Fruit fly (Drosophila melanogaster): ENCODE data around the gene CG6503.
A peak's percentile ranks its signal among the peaks of the same experiment; 100 is the strongest.

The CG6503 gene

dm6 chr3R:26461226-26461805 is 36.4 kb upstream of the CG6503 start, which contains the start of gene CG5455 (continued):
- TF ChIP-seq CG17802 (tag; optimal IDR thresholded peaks at IDR 0.05) (no peak), Nf-YA (GFP tag; IDR thresholded peaks at IDR 0.05) (peak; percentile 23; the same call in 1 of the 2 replicates), CoRest (tag; optimal IDR thresholded peaks at IDR 0.05) (no peak), Hey (tag; optimal IDR thresholded peaks at IDR 0.05) (peak; percentile 50), chinmo (GFP tag; IDR thresholded peaks at IDR 0.05; ENCODE audit: partially characterized antibody) (peak; percentile 92; the same call in 2 of the 4 replicates), CG12744 (GFP tag; optimal IDR thresholded peaks at IDR 0.05) (no peak), CG33213 (GFP tag; optimal IDR thresholded peaks at IDR 0.05) (peak; percentile 3), klu (GFP tag; IDR thresholded peaks at IDR 0.05) (no peak), ara (GFP tag; IDR thresholded peaks at IDR 0.05) (no peak), E2f2 (GFP tag; IDR thresholded peaks at IDR 0.05) (peak; percentile 94), Hr39 (optimal IDR thresholded peaks at IDR 0.05) (no peak), CG6254 (GFP tag; optimal IDR thresholded peaks at IDR 0.05) (peak; percentile 35), Bteb2 (GFP tag; optimal IDR thresholded peaks at IDR 0.05) (peak; percentile 7), bsh (GFP tag; optimal IDR thresholded peaks at IDR 0.05) (peak; percentile 16 to 65), rib (GFP tag; IDR thresholded peaks at IDR 0.05) (peak; percentile 83; the same call in 1 of the 2 replicates), so (GFP tag; IDR thresholded peaks at IDR 0.05) (peak; percentile 88), pho (GFP tag; optimal IDR thresholded peaks at IDR 0.05) (peak; percentile 65), CG7928 (GFP tag; optimal IDR thresholded peaks at IDR 0.05) (no peak), da (GFP tag; optimal IDR thresholded peaks at IDR 0.05) (no peak), CG11696 (GFP tag; IDR thresholded peaks at IDR 0.05) (0 out of 2 replicates have a peak, but pooled peaks have one; percentile 19), CG12769 (tag; optimal IDR thresholded peaks at IDR 0.05) (peak; percentile 85), NC2β (GFP tag; optimal IDR thresholded peaks at IDR 0.05) (no peak), CG6272 (GFP tag; IDR thresholded peaks at IDR 0.05) (0 out of 2 replicates have a peak, but pooled peaks have one; percentile 13), cas (GFP tag; IDR thresholded peaks at IDR 0.05) (no peak), ham (GFP tag; IDR thresholded peaks at IDR 0.05) (0 out of 2 replicates have a peak, but pooled peaks have one; percentile 19), CG14710 (tag; optimal IDR thresholded peaks at IDR 0.05) (no peak), CG15514 (GFP tag; optimal IDR thresholded peaks at IDR 0.05) (peak; percentile 73), CG18599 (GFP tag; optimal IDR thresholded peaks at IDR 0.05) (peak; percentile 64), Dll (GFP tag; IDR thresholded peaks at IDR 0.05; ENCODE audit: partially characterized antibody) (no peak), Trl (optimal IDR thresholded peaks at IDR 0.05) (peak; percentile 76 to 90), Trl (GFP tag; optimal IDR thresholded peaks at IDR 0.05) (peak; percentile 17), CG34422 (GFP tag; IDR thresholded peaks at IDR 0.05) (peak; percentile 54; the same call in 1 of the 3 replicates), danr (GFP tag; IDR thresholded peaks at IDR 0.05) (no peak), BEAF-32 (GFP tag; optimal IDR thresholded peaks at IDR 0.05) (no peak), Eip74EF (GFP tag; optimal IDR thresholded peaks at IDR 0.05) (peak in 1 of 2 experiments; percentile 31), Stat92E (GFP tag; optimal IDR thresholded peaks at IDR 0.05) (no peak), CG15269 (tag; optimal IDR thresholded peaks at IDR 0.05) (peak; percentile 64), crc (GFP tag; optimal IDR thresholded peaks at IDR 0.05) (no peak), Bdp1 (GFP tag; optimal IDR thresholded peaks at IDR 0.05) (no peak), Oaz (GFP tag; IDR thresholded peaks at IDR 0.05) (no peak), crol (GFP tag; IDR thresholded peaks at IDR 0.05) (peak; percentile 94), bcd (GFP tag; optimal IDR thresholded peaks at IDR 0.05) (peak; percentile 37), CG10209 (GFP tag; optimal IDR thresholded peaks at IDR 0.05) (peak; percentile 19), twi (tag; optimal IDR thresholded peaks at IDR 0.05) (no peak), CG17912 (GFP tag; optimal IDR thresholded peaks at IDR 0.05) (peak; percentile 56), pzg (GFP tag; optimal IDR thresholded peaks at IDR 0.05) (peak; percentile 24), vnd (GFP tag; IDR thresholded peaks at IDR 0.05; ENCODE audit: partially characterized antibody) (no peak), Awh (GFP tag; IDR thresholded peaks at IDR 0.05) (peak; percentile 25; the same call in 1 of the 2 replicates), CG32772 (GFP tag; IDR thresholded peaks at IDR 0.05) (no peak), CG1647 (GFP tag; optimal IDR thresholded peaks at IDR 0.05) (no peak)
